Worm (Caenorhabditis elegans): Measurements from ENCODE around the gene srg-59.
A peak's percentile ranks its signal among the peaks of the same experiment; 100 is the strongest.

Gene srg-59

ce11 chrV:2694389-2694788, 30.7 kb downstream of the srg-59 start, which contains the start of gene Y45G12B.2 (continued):
- TF ChIP-seq tlp-1 (tag; optimal IDR thresholded peaks at IDR 0.05), result no peak
- peak; percentile 84 for TF ChIP-seq snu-23 (GFP tag; optimal IDR thresholded peaks at IDR 0.05)
- no peak for TF ChIP-seq nhr-84 (tag; optimal IDR thresholded peaks at IDR 0.05)
- TF ChIP-seq isw-1 (GFP tag; IDR thresholded peaks at IDR 0.05), result peak; percentile 36; the same call in 1 of the 2 replicates
- TF ChIP-seq C16A3.4 (tag; optimal IDR thresholded peaks at IDR 0.05), result peak; percentile 61
- TF ChIP-seq pax-3 (tag; optimal IDR thresholded peaks at IDR 0.05), result no peak
- no peak for TF ChIP-seq ces-1 (GFP tag; optimal IDR thresholded peaks at IDR 0.05)
- peak; percentile 55 for TF ChIP-seq unc-130 (tag; optimal IDR thresholded peaks at IDR 0.05)
- TF ChIP-seq mab-9 (GFP tag; IDR thresholded peaks at IDR 0.05), result no peak
- TF ChIP-seq ztf-11 (tag; optimal IDR thresholded peaks at IDR 0.05), result no peak
- TF ChIP-seq unc-30 (tag; optimal IDR thresholded peaks at IDR 0.05), result no peak
- no peak for TF ChIP-seq mef-2 (tag; optimal IDR thresholded peaks at IDR 0.05)
- TF ChIP-seq aha-1 (tag; optimal IDR thresholded peaks at IDR 0.05), result no peak
- no peak for TF ChIP-seq nhr-12 (tag; optimal IDR thresholded peaks at IDR 0.05)
- no peak for TF ChIP-seq nhr-11 (tag; optimal IDR thresholded peaks at IDR 0.05)
- TF ChIP-seq F16B12.6 (tag; optimal IDR thresholded peaks at IDR 0.05), result peak; percentile 93
- no peak for TF ChIP-seq pag-3 (tag; optimal IDR thresholded peaks at IDR 0.05; ENCODE audit: borderline replicate concordance, insufficient read depth)
- TF ChIP-seq elt-2 (tag; optimal IDR thresholded peaks at IDR 0.05), result no peak
- TF ChIP-seq vab-15 (tag; optimal IDR thresholded peaks at IDR 0.05), result no peak
- no peak for TF ChIP-seq hlh-17 (GFP tag; optimal IDR thresholded peaks at IDR 0.05; ENCODE audit: borderline replicate concordance)
- peak; percentile 70 for TF ChIP-seq nhr-85 (tag)
- TF ChIP-seq blmp-1 (tag; optimal IDR thresholded peaks at IDR 0.05), result peak; percentile 54
- no peak for TF ChIP-seq efl-3 (GFP tag; optimal IDR thresholded peaks at IDR 0.05)
- peak; percentile 45 for TF ChIP-seq skn-1 (tag; optimal IDR thresholded peaks at IDR 0.05)
- TF ChIP-seq mep-1 (tag; optimal IDR thresholded peaks at IDR 0.05), result peak; percentile 84
- TF ChIP-seq zip-4 (GFP tag; optimal IDR thresholded peaks at IDR 0.05), result no peak
- no peak for TF ChIP-seq fkh-4 (tag; optimal IDR thresholded peaks at IDR 0.05; ENCODE audit: borderline replicate concordance)
- TF ChIP-seq aly-2 (tag; optimal IDR thresholded peaks at IDR 0.05), result peak; percentile 41
- no peak for TF ChIP-seq sptf-1 (tag; optimal IDR thresholded peaks at IDR 0.05)
- no peak for TF ChIP-seq ama-1 (optimal IDR thresholded peaks at IDR 0.05)
- TF ChIP-seq unc-62 (GFP tag; optimal IDR thresholded peaks at IDR 0.05), result no peak
- peak; percentile 65 to 82 (median 76) for TF ChIP-seq dpl-1 (GFP tag; optimal IDR thresholded peaks at IDR 0.05)
- TF ChIP-seq swsn-7 (tag; optimal IDR thresholded peaks at IDR 0.05), result peak; percentile 61
- TF ChIP-seq nhr-47 (tag; optimal IDR thresholded peaks at IDR 0.05), result peak; percentile 72
- TF ChIP-seq rnt-1 (tag; optimal IDR thresholded peaks at IDR 0.05), result no peak
- peak; percentile 21 for TF ChIP-seq snpc-4 (tag; optimal IDR thresholded peaks at IDR 0.05)
- TF ChIP-seq lin-15B (tag; optimal IDR thresholded peaks at IDR 0.05), result peak; percentile 44
- TF ChIP-seq efl-1 (optimal IDR thresholded peaks at IDR 0.05), result peak; percentile 68 to 78
- TF ChIP-seq efl-1 (GFP tag; optimal IDR thresholded peaks at IDR 0.05 in 1 of 2), result peak; percentile 82 to 97
- TF ChIP-seq mdl-1 (tag; optimal IDR thresholded peaks at IDR 0.05), result peak in 1 of 2 experiments; percentile 71
- TF ChIP-seq dsc-1 (tag; optimal IDR thresholded peaks at IDR 0.05), result peak; percentile 30
- TF ChIP-seq Y116A8C.19 (tag; optimal IDR thresholded peaks at IDR 0.05; ENCODE audit: borderline replicate concordance), result no peak
- TF ChIP-seq elt-3 (tag; optimal IDR thresholded peaks at IDR 0.05), result peak in 1 of 6 experiments; percentile 34
- TF ChIP-seq fos-1 (tag; optimal IDR thresholded peaks at IDR 0.05), result peak; percentile 40
- peak; percentile 63 for TF ChIP-seq lin-13 (GFP tag; optimal IDR thresholded peaks at IDR 0.05)
- TF ChIP-seq sup-37 (GFP tag; optimal IDR thresholded peaks at IDR 0.05), result no peak
- TF ChIP-seq unc-98 (GFP tag; IDR thresholded peaks at IDR 0.05), result no peak
- peak; percentile 66 for TF ChIP-seq tbx-2 (tag; optimal IDR thresholded peaks at IDR 0.05)
- peak; percentile 80 for TF ChIP-seq xbp-1 (tag; optimal IDR thresholded peaks at IDR 0.05)
- TF ChIP-seq nhr-20 (tag; optimal IDR thresholded peaks at IDR 0.05), result peak; percentile 72
- no peak for TF ChIP-seq lin-14 (GFP tag; optimal IDR thresholded peaks at IDR 0.05)
- TF ChIP-seq lir-3 (tag; optimal IDR thresholded peaks at IDR 0.05; ENCODE audit: poor library complexity), result no peak
- no peak for TF ChIP-seq pqm-1 (tag; optimal IDR thresholded peaks at IDR 0.05)
- TF ChIP-seq hlh-4 (tag; optimal IDR thresholded peaks at IDR 0.05), result no peak

All from whole organism, L1 larva.